Worm (Caenorhabditis elegans) whole organism, L1 larva: ENCODE data around the gene heri-1.
A peak's percentile ranks its signal among the peaks of the same experiment; 100 is the strongest.

Source experiments
- F16B12.6 ChIP-seq: fragments of 150-350 bp; optimal IDR thresholded peaks from 2 replicates; lab custom pipeline; 2014; ENCODE audit warnings: missing biosample characterization, missing genetic modification characterization
- egl-27 ChIP-seq, 2 experiments: fragments of 150-350 bp in 1 of 2; sonication (generic microtip); optimal IDR thresholded peaks; 3 replicates each; lab custom pipeline; 2017 to 2018; ENCODE audit warnings: missing biosample characterization in 2 of 2, missing genetic modification characterization in 2 of 2, missing genetic modification reagents in 2 of 2
- fkh-10 ChIP-seq: sonication (generic microtip); optimal IDR thresholded peaks from 2 replicates; lab custom pipeline; 2017; ENCODE audit warnings: missing biosample characterization, missing genetic modification reagents, missing genetic modification characterization
- fos-1 ChIP-seq: fragments of 150-350 bp; optimal IDR thresholded peaks from 2 replicates; lab custom pipeline; 2014; ENCODE audit warnings: missing biosample characterization, missing genetic modification characterization
- lin-15B ChIP-seq: fragments of 150-350 bp; sonication (generic microtip); optimal IDR thresholded peaks from 3 replicates; lab custom pipeline; 2014; ENCODE audit warnings: missing biosample characterization, missing genetic modification characterization
- nhr-11 ChIP-seq: fragments of 150-350 bp; optimal IDR thresholded peaks from 2 replicates; lab custom pipeline; 2014; ENCODE audit warnings: missing biosample characterization, missing genetic modification characterization
- nhr-71 ChIP-seq: sonication (generic microtip); optimal IDR thresholded peaks from 2 replicates; lab custom pipeline; 2016; ENCODE audit warnings: mild to moderate bottlenecking, missing genetic modification characterization, moderate library complexity, missing compliant biosample characterization
- skn-1 ChIP-seq: fragments of 150-350 bp; optimal IDR thresholded peaks from 2 replicates; lab custom pipeline; 2014; ENCODE audit warnings: missing biosample characterization, missing genetic modification characterization
- sox-4 ChIP-seq: sonication (generic microtip); optimal IDR thresholded peaks from 2 replicates; lab custom pipeline; 2016; ENCODE audit warnings: missing genetic modification characterization, missing compliant biosample characterization
- swsn-7 ChIP-seq: sonication (generic microtip); optimal IDR thresholded peaks from 2 replicates; lab custom pipeline; 2016; ENCODE audit warnings: missing genetic modification characterization, missing compliant biosample characterization

Gene heri-1

DNA sequence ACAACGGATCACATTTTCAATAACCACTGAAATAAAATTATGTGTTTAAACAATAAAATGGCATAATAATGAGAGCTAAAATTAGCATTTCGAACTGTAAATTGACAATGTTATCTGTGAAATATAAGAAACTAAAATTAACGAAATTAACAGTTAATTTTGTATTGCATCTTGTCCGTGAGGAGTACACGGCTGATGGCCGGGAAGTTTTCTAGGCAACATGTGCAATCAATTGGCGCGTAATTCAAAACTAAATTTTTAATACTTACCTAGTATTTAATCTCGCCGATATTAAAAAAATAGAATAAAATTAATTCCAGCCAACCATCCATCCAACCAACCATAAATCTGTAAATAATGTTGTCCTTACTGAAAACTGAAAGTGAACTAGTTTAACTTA, 51.5 kb downstream of the heri-1 start (continued):
- TF ChIP-seq egl-27 (tag; optimal IDR thresholded peaks at IDR 0.05; lab: Kevin White, UChicago) (no peak), sox-4 (tag; lab: Kevin White, UChicago) (peak; percentile 96), nhr-11 (tag; lab: Kevin White, UChicago) (peak; percentile 49), skn-1 (tag; lab: Kevin White, UChicago) (peak; percentile 71), fos-1 (peak; percentile 1), lin-15B (tag; lab: Kevin White, UChicago) (peak; percentile 63), swsn-7 (tag; lab: Kevin White, UChicago) (peak; percentile 92), F16B12.6 (peak; percentile 43), nhr-71 (tag; lab: Kevin White, UChicago) (peak; percentile 95), fkh-10 (no peak)
